Fruit fly (Drosophila melanogaster) whole organism, embryonic: Measurements from ENCODE around the gene CG12182.

Experiments used
- Adf1 ChIP-seq: fragments of 200-800 bp; sonication (Bioruptor generic); IDR thresholded peaks from 2 replicates; pipeline ENCODE4 v1.3.6; 2022; ENCODE audit warnings: missing biosample characterization, missing genetic modification characterization
- Atf6 ChIP-seq: fragments of 200-800 bp; sonication (Bioruptor generic); IDR thresholded peaks from 2 replicates; pipeline ENCODE4 v1.3.6; 2022; ENCODE audit warnings: missing biosample characterization, missing genetic modification characterization
- Awh ChIP-seq: fragments of 200-800 bp; sonication (Bioruptor generic); IDR thresholded peaks from 2 replicates; pipeline ENCODE4, ENCODE4 v1.3.6; 2022; ENCODE audit warnings: missing biosample characterization, missing genetic modification characterization
- CG13624 ChIP-seq: fragments of 200-800 bp; sonication (Bioruptor generic); optimal IDR thresholded peaks from 2 replicates; lab custom pipeline; 2016; ENCODE audit warnings: missing biosample characterization, missing genetic modification characterization
- CG14667 ChIP-seq: fragments of 200-800 bp; sonication (Bioruptor generic); IDR thresholded peaks from 2 replicates; pipeline ENCODE4 v1.3.6; 2022; ENCODE audit warnings: missing biosample characterization, missing genetic modification characterization
- CG15269 ChIP-seq: fragments of 200-800 bp; sonication (Bioruptor generic); optimal IDR thresholded peaks from 2 replicates; lab custom pipeline; 2018; ENCODE audit warnings: missing biosample characterization, mild to moderate bottlenecking, missing genetic modification characterization, moderate library complexity
- CG17359 ChIP-seq: fragments of 200-800 bp; sonication (Bioruptor generic); optimal IDR thresholded peaks from 3 replicates; lab custom pipeline; 2018; ENCODE audit warnings: missing biosample characterization, mild to moderate bottlenecking, missing genetic modification characterization, moderate library complexity
- CG1832 ChIP-seq: fragments of 200-800 bp; sonication (Bioruptor generic); optimal IDR thresholded peaks from 2 replicates; lab custom pipeline; 2017; ENCODE audit warnings: missing biosample characterization, mild to moderate bottlenecking, missing genetic modification characterization, inconsistent platforms
- CG2120 ChIP-seq: fragments of 200-800 bp; sonication (Bioruptor generic); optimal IDR thresholded peaks from 3 replicates; lab custom pipeline; 2016; ENCODE audit warnings: missing biosample characterization, missing genetic modification characterization
- CG31224 ChIP-seq: fragments of 200-800 bp; sonication (Bioruptor generic); IDR thresholded peaks from 2 replicates; pipeline ENCODE4 v1.3.6; 2022; ENCODE audit warnings: missing biosample characterization, missing genetic modification characterization
- CG3163 ChIP-seq: fragments of 200-800 bp; sonication (Bioruptor generic); optimal IDR thresholded peaks from 3 replicates; lab custom pipeline; 2016; ENCODE audit warnings: missing biosample characterization, missing genetic modification characterization
- CG3281 ChIP-seq: fragments of 200-800 bp; sonication (Bioruptor generic); optimal IDR thresholded peaks from 3 replicates; lab custom pipeline; 2017; ENCODE audit warnings: missing biosample characterization, mild to moderate bottlenecking, missing genetic modification characterization
- CG4730 ChIP-seq: fragments of 200-800 bp; sonication (Bioruptor generic); IDR thresholded peaks from 2 replicates; pipeline ENCODE4 v1.3.6; 2022; ENCODE audit warnings: missing biosample characterization, missing genetic modification characterization
- CG6765 ChIP-seq: fragments of 200-800 bp; sonication (Bioruptor generic); optimal IDR thresholded peaks from 3 replicates; lab custom pipeline; 2017; ENCODE audit warnings: missing biosample characterization, mild to moderate bottlenecking, missing genetic modification characterization
- CG7357 ChIP-seq: fragments of 200-800 bp; sonication (Bioruptor generic); IDR thresholded peaks from 3 replicates; pipeline ENCODE4 v1.3.6; 2022; ENCODE audit warnings: missing biosample characterization, missing genetic modification characterization
- CG8924 ChIP-seq: fragments of 200-800 bp; optimal IDR thresholded peaks from 3 replicates; lab custom pipeline; 2019; ENCODE audit warnings: missing biosample characterization, mild to moderate bottlenecking, missing genetic modification characterization, moderate library complexity
- CG9215 ChIP-seq: fragments of 200-800 bp; sonication (Bioruptor generic); IDR thresholded peaks from 2 replicates; pipeline ENCODE4 v1.3.6; 2022; ENCODE audit warnings: missing biosample characterization, missing genetic modification characterization
- CG9932 ChIP-seq: fragments of 200-800 bp; sonication (Bioruptor generic); IDR thresholded peaks from 2 replicates; pipeline ENCODE4 v1.3.6; 2022; ENCODE audit warnings: missing biosample characterization, missing genetic modification characterization
- CoRest ChIP-seq: fragments of 200-800 bp; sonication (Bioruptor generic); optimal IDR thresholded peaks from 3 replicates; lab custom pipeline; 2018; ENCODE audit warnings: missing biosample characterization, mild to moderate bottlenecking, missing genetic modification characterization, moderate library complexity
- Dbx ChIP-seq: fragments of 200-800 bp; sonication (Bioruptor generic); IDR thresholded peaks from 3 replicates; pipeline ENCODE4 v1.3.6; 2022; ENCODE audit warnings: missing biosample characterization, missing genetic modification characterization
- Dp ChIP-seq: fragments of 200-800 bp; sonication (Bioruptor generic); optimal IDR thresholded peaks from 2 replicates; lab custom pipeline; 2018; ENCODE audit warnings: missing biosample characterization, mild to moderate bottlenecking, missing genetic modification characterization, moderate library complexity
- Dref ChIP-seq: fragments of 200-800 bp; sonication (Bioruptor generic); IDR thresholded peaks from 2 replicates; pipeline ENCODE4 v1.3.6; 2022; ENCODE audit warnings: missing biosample characterization, missing genetic modification characterization
- E2f1 ChIP-seq: fragments of 200-800 bp; sonication (Bioruptor generic); IDR thresholded peaks from 2 replicates; pipeline ENCODE4 v1.3.6; 2022; ENCODE audit warnings: missing biosample characterization, missing genetic modification characterization
- Ets97D ChIP-seq: fragments of 200-800 bp; sonication (Bioruptor generic); optimal IDR thresholded peaks from 3 replicates; lab custom pipeline; 2016; ENCODE audit warnings: missing biosample characterization, missing genetic modification characterization
- HLH3B ChIP-seq: fragments of 200-800 bp; sonication (Bioruptor generic); IDR thresholded peaks from 2 replicates; pipeline ENCODE4 v1.3.6; 2022; ENCODE audit warnings: missing biosample characterization, missing genetic modification characterization
- HmgZ ChIP-seq: fragments of 200-800 bp; sonication (Bioruptor generic); optimal IDR thresholded peaks from 2 replicates; lab custom pipeline; 2018; ENCODE audit warnings: missing biosample characterization, mild to moderate bottlenecking, missing genetic modification characterization
- Hr39 ChIP-seq: fragments of >200 bp; optimal IDR thresholded peaks from 2 replicates; lab custom pipeline; 2017
- Hr51 ChIP-seq, 2 experiments: fragments of 200-800 bp; sonication (Bioruptor generic); optimal IDR thresholded peaks; 2 replicates in 1 of 2; 3 replicates in 1 of 2; lab custom pipeline; 2016 to 2018; ENCODE audit warnings: missing biosample characterization in 2 of 2, missing genetic modification characterization in 2 of 2, mild to moderate bottlenecking in 1 of 2, moderate library complexity in 1 of 2
- Kr ChIP-seq: fragments of 200-800 bp; sonication (Bioruptor generic); optimal IDR thresholded peaks from 2 replicates; lab custom pipeline; 2017; ENCODE audit warnings: missing biosample characterization, mild to moderate bottlenecking, missing genetic modification characterization
- MTF-1 ChIP-seq: fragments of 200-800 bp; sonication (Bioruptor generic); optimal IDR thresholded peaks from 2 replicates; lab custom pipeline; 2018; ENCODE audit warnings: missing biosample characterization, mild to moderate bottlenecking, missing genetic modification characterization, borderline replicate concordance
- NC2α ChIP-seq: fragments of 200-800 bp; sonication (Bioruptor generic); optimal IDR thresholded peaks from 2 replicates; lab custom pipeline; 2016; ENCODE audit warnings: missing biosample characterization, missing genetic modification characterization
- NfI ChIP-seq: fragments of 200-800 bp; sonication (Bioruptor generic); optimal IDR thresholded peaks from 3 replicates; lab custom pipeline; 2018; ENCODE audit warnings: missing biosample characterization, mild to moderate bottlenecking, missing genetic modification characterization, moderate library complexity
- Oli ChIP-seq: fragments of 200-800 bp; sonication (Bioruptor generic); optimal IDR thresholded peaks from 2 replicates; lab custom pipeline; 2018; ENCODE audit warnings: missing biosample characterization, mild to moderate bottlenecking, missing genetic modification characterization, moderate library complexity
- Ravus ChIP-seq: fragments of 200-800 bp; sonication (Bioruptor generic); IDR thresholded peaks from 2 replicates; pipeline ENCODE4 v1.3.6; 2022; ENCODE audit warnings: missing biosample characterization, missing genetic modification characterization
- Side ChIP-seq: fragments of 200-800 bp; sonication (Bioruptor generic); optimal IDR thresholded peaks from 2 replicates; lab custom pipeline; 2016; ENCODE audit warnings: missing biosample characterization, missing genetic modification characterization
- Taf1 ChIP-seq: fragments of 200-800 bp; sonication (Bioruptor generic); IDR thresholded peaks from 2 replicates; pipeline ENCODE4 v1.3.6; 2022; ENCODE audit warnings: missing biosample characterization, missing genetic modification characterization
- Xbp1 ChIP-seq: fragments of 200-800 bp; sonication (Bioruptor generic); optimal IDR thresholded peaks from 3 replicates; lab custom pipeline; 2016; ENCODE audit warnings: missing biosample characterization, mild to moderate bottlenecking, missing genetic modification characterization
- al ChIP-seq: fragments of 200-800 bp; sonication (Bioruptor generic); IDR thresholded peaks from 2 replicates; pipeline ENCODE4 v1.3.6; 2022; ENCODE audit warnings: missing biosample characterization, missing genetic modification characterization
- bigmax ChIP-seq: fragments of 200-800 bp; sonication (Bioruptor generic); optimal IDR thresholded peaks from 2 replicates; lab custom pipeline; 2018; ENCODE audit warnings: missing biosample characterization, mild to moderate bottlenecking, missing genetic modification characterization
- crc ChIP-seq: fragments of 200-800 bp; sonication (Bioruptor generic); optimal IDR thresholded peaks from 2 replicates; lab custom pipeline; 2016; ENCODE audit warnings: missing biosample characterization, missing genetic modification characterization
- dati ChIP-seq: fragments of 200-800 bp; sonication (Bioruptor generic); IDR thresholded peaks from 2 replicates; pipeline ENCODE4 v1.3.6; 2022; ENCODE audit warnings: missing biosample characterization, missing genetic modification characterization
- fd3F ChIP-seq: fragments of 200-800 bp; sonication (Bioruptor generic); optimal IDR thresholded peaks from 2 replicates; lab custom pipeline; 2018; ENCODE audit warnings: missing biosample characterization, mild to moderate bottlenecking, missing genetic modification characterization, moderate library complexity
- grau ChIP-seq: fragments of 200-800 bp; optimal IDR thresholded peaks from 3 replicates; lab custom pipeline; 2019; ENCODE audit warnings: missing biosample characterization, mild to moderate bottlenecking, missing genetic modification characterization, moderate library complexity
- hkb ChIP-seq, 2 experiments: fragments of 200-800 bp in 1 of 2; fragments of >200 bp in 1 of 2; sonication (Bioruptor generic) in 1 of 2; IDR thresholded peaks in 1 of 2; optimal IDR thresholded peaks in 1 of 2; 2 replicates each; pipeline versions ENCODE4 v1.3.6 to Lab custom; 2017 to 2022; ENCODE audit warnings: missing biosample characterization in 1 of 2, missing genetic modification characterization in 1 of 2
- jigr1 ChIP-seq: fragments of 200-800 bp; sonication (Bioruptor generic); IDR thresholded peaks from 3 replicates; pipeline ENCODE4 v1.3.6; 2022; ENCODE audit warnings: missing biosample characterization, missing genetic modification characterization
- lmd ChIP-seq: fragments of 200-800 bp; sonication (Bioruptor generic); IDR thresholded peaks from 2 replicates; pipeline ENCODE4 v1.3.6; 2022; ENCODE audit warnings: missing biosample characterization, missing genetic modification characterization
- ttk ChIP-seq: fragments of 200-800 bp; sonication (Bioruptor generic); IDR thresholded peaks from 2 replicates; pipeline ENCODE4 v2.1.2; 2022; ENCODE audit warnings: missing biosample characterization, missing genetic modification characterization
- unpg ChIP-seq: fragments of 200-800 bp; sonication (Bioruptor generic); optimal IDR thresholded peaks from 3 replicates; lab custom pipeline; 2018; ENCODE audit warnings: missing biosample characterization, mild to moderate bottlenecking, missing genetic modification characterization, moderate library complexity
- usp ChIP-seq: fragments of >200 bp; optimal IDR thresholded peaks from 2 replicates; lab custom pipeline; 2017; ENCODE audit warnings: missing biosample characterization, missing genetic modification characterization
- vnd ChIP-seq: fragments of 200-800 bp; sonication (Bioruptor generic); IDR thresholded peaks from 3 replicates; pipeline ENCODE4 v1.3.6; 2022; ENCODE audit warnings: missing biosample characterization, missing genetic modification characterization; ENCODE audit not compliant: partially characterized antibody
- vvl ChIP-seq: fragments of 200-800 bp; sonication (Bioruptor generic); IDR thresholded peaks from 2 replicates; pipeline ENCODE4 v1.3.6; 2022; ENCODE audit warnings: missing biosample characterization, missing genetic modification characterization

CG12182 gene

DNA sequence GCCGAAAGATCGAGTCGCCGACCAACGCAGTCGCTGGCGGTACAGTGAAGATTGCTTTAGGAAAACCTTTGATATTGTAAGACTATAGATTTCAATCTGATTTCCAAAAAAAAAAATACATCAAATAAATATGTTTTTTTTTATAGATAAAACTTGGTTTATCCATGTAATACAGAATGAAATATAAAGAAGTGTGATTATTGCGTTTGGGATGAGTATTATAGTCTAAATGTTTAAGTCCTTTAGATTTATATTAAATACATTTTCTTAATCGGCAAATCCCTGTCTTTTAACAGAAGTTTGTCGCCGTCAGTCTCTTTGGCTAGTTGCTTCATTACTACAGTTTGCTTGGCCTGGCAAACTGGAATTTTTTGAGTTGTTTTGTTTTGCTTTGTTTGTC, 17.5 kb downstream of the CG12182 start:
- TF ChIP-seq Kr (GFP tag; lab: Kevin White, UChicago), result no peak
- TF ChIP-seq unpg, result peak; percentile 15
- TF ChIP-seq crc (GFP tag; lab: Kevin White, UChicago), result no peak
- TF ChIP-seq usp (GFP tag; lab: Kevin White, UChicago), result no peak
- peak; percentile 8 for TF ChIP-seq CoRest (tag; lab: Kevin White, UChicago)
- no peak for TF ChIP-seq CG8924 (tag; lab: Kevin White, UChicago)
- TF ChIP-seq dati (GFP tag; lab: Robert Waterston, UW), result no peak
- TF ChIP-seq CG14667 (GFP tag; lab: Robert Waterston, UW), result no peak
- peak; percentile 51 for TF ChIP-seq fd3F (GFP tag; lab: Kevin White, UChicago)
- 0 out of 2 replicates have a peak, but pooled peaks have one; percentile 23 for TF ChIP-seq ttk (GFP tag; lab: Robert Waterston, UW)
- 0 out of 2 replicates have a peak, but pooled peaks have one; percentile 13 for TF ChIP-seq CG31224 (GFP tag; lab: Robert Waterston, UW)
- no peak for TF ChIP-seq bigmax (GFP tag; lab: Kevin White, UChicago)
- TF ChIP-seq HLH3B, result peak; percentile 41; the same call in 1 of the 2 replicates
- no peak for TF ChIP-seq Dbx
- peak; percentile 14; the same call in 1 of the 2 replicates for TF ChIP-seq vvl (GFP tag; lab: Robert Waterston, UW)
- TF ChIP-seq CG7357 (GFP tag; lab: Robert Waterston, UW), result 0 out of 3 replicates have a peak, but pooled peaks have one; percentile 41
- no peak for TF ChIP-seq Xbp1 (GFP tag; lab: Kevin White, UChicago)
- no peak for TF ChIP-seq Dp (GFP tag; lab: Kevin White, UChicago)
- no peak for TF ChIP-seq jigr1
- no peak for TF ChIP-seq Dref (GFP tag; lab: Robert Waterston, UW)
- TF ChIP-seq CG4730 (GFP tag; lab: Robert Waterston, UW), result peak; percentile 54; the same call in 1 of the 2 replicates
- no peak for TF ChIP-seq vnd
- no peak for TF ChIP-seq CG1832
- no peak for TF ChIP-seq MTF-1 (GFP tag; lab: Kevin White, UChicago)
- TF ChIP-seq HmgZ (tag; lab: Kevin White, UChicago), result no peak
- peak; percentile 3 for TF ChIP-seq CG17359
- TF ChIP-seq E2f1, result peak; percentile 66
- TF ChIP-seq CG3281 (GFP tag; lab: Kevin White, UChicago), result no peak
- peak; percentile 34; the same call in 1 of the 2 replicates for TF ChIP-seq al
- TF ChIP-seq CG3163, result no peak
- no peak for TF ChIP-seq Taf1 (GFP tag; lab: Robert Waterston, UW)
- no peak for TF ChIP-seq Adf1 (GFP tag; lab: Robert Waterston, UW)
- TF ChIP-seq NfI (GFP tag; lab: Kevin White, UChicago), result no peak
- TF ChIP-seq CG9932 (GFP tag; lab: Robert Waterston, UW), result peak; percentile 31; the same call in 1 of the 2 replicates
- no peak for TF ChIP-seq Hr39
- peak; percentile 49 for TF ChIP-seq Awh
- TF ChIP-seq lmd, result peak; percentile 51
- no peak for TF ChIP-seq Ets97D (GFP tag; lab: Kevin White, UChicago)
- TF ChIP-seq CG13624 (GFP tag; lab: Kevin White, UChicago), result no peak
- TF ChIP-seq Atf6 (GFP tag; lab: Robert Waterston, UW), result peak; percentile 47
- TF ChIP-seq CG15269 (tag; lab: Kevin White, UChicago), result peak; percentile 72
- no peak for TF ChIP-seq Ravus (GFP tag; lab: Robert Waterston, UW)
- peak; percentile 21 for TF ChIP-seq Oli
- TF ChIP-seq Side (GFP tag; lab: Kevin White, UChicago), result no peak
- peak; percentile 93 for TF ChIP-seq grau (tag; lab: Kevin White, UChicago)
- peak; percentile 19 for TF ChIP-seq CG6765 (GFP tag; lab: Kevin White, UChicago)
- no peak for TF ChIP-seq NC2α
- TF ChIP-seq hkb (optimal IDR thresholded peaks at IDR 0.05; lab: Kevin White, UChicago), result no peak
- TF ChIP-seq hkb (GFP tag; IDR thresholded peaks at IDR 0.05; lab: Robert Waterston, UW), result peak; percentile 14; the same call in 1 of the 2 replicates
- TF ChIP-seq CG9215 (GFP tag; lab: Robert Waterston, UW), result peak; percentile 30; the same call in 1 of the 2 replicates
- TF ChIP-seq CG2120 (GFP tag; lab: Kevin White, UChicago), result peak; percentile 39
- TF ChIP-seq Hr51 (GFP tag; optimal IDR thresholded peaks at IDR 0.05; lab: Kevin White, UChicago), result peak in 1 of 2 experiments; percentile 56
